Worm (Caenorhabditis elegans) whole organism, L4 larva: ENCODE data around the gene R09A8.1.

Source experiments
- F10B5.3 ChIP-seq: sonication (generic microtip); optimal IDR thresholded peaks from 2 replicates; lab custom pipeline; 2016; ENCODE audit warnings: mild to moderate bottlenecking, missing genetic modification characterization, missing compliant biosample characterization
- F49E8.2 ChIP-seq: sonication (generic microtip); optimal IDR thresholded peaks from 2 replicates; lab custom pipeline; 2016; ENCODE audit warnings: missing compliant biosample characterization, mild to moderate bottlenecking, missing genetic modification characterization, borderline replicate concordance
- T20F7.1 ChIP-seq: fragments of 200-800 bp; sonication (Bioruptor generic); optimal IDR thresholded peaks from 2 replicates; lab custom pipeline; 2018; ENCODE audit warnings: mild to moderate bottlenecking, missing genetic modification characterization, missing compliant biosample characterization
- Y105C5A.15 ChIP-seq: fragments of 200-800 bp; sonication (Bioruptor generic); IDR thresholded peaks from 2 replicates; pipeline ENCODE4 v1.3.6; 2022; ENCODE audit warnings: missing genetic modification characterization, missing compliant biosample characterization
- Y5F2A.4 ChIP-seq: fragments of 200-800 bp; sonication (Bioruptor generic); optimal IDR thresholded peaks from 2 replicates; lab custom pipeline; 2018; ENCODE audit warnings: mild to moderate bottlenecking, missing genetic modification characterization, missing compliant biosample characterization
- ZK546.5 ChIP-seq, 2 experiments: sonication (generic microtip); optimal IDR thresholded peaks; 2 replicates each; lab custom pipeline; 2017; ENCODE audit warnings: missing biosample characterization in 2 of 2, missing genetic modification characterization in 2 of 2
- aly-2 ChIP-seq: sonication (generic microtip); optimal IDR thresholded peaks from 2 replicates; lab custom pipeline; 2018; ENCODE audit warnings: missing biosample characterization, missing genetic modification characterization
- ama-1 ChIP-seq: fragments of 150-350 bp; optimal IDR thresholded peaks from 2 replicates; lab custom pipeline; 2014; ENCODE audit warnings: inconsistent platforms, mixed read lengths
- arid-1 ChIP-seq: fragments of 200-800 bp; sonication (Bioruptor generic); conservative IDR thresholded peaks from 2 replicates; pipeline ENCODE4 v1.3.6; 2022; ENCODE audit warnings: missing genetic modification reagents, missing genetic modification characterization, missing compliant biosample characterization
- ceh-20 ChIP-seq: fragments of 200-800 bp; sonication (Bioruptor generic); IDR thresholded peaks from 2 replicates; pipeline ENCODE4 v1.3.6; 2022; ENCODE audit warnings: missing genetic modification reagents, missing genetic modification characterization, missing compliant biosample characterization
- ceh-62 ChIP-seq: sonication (generic microtip); optimal IDR thresholded peaks from 2 replicates; lab custom pipeline; 2017; ENCODE audit warnings: missing biosample characterization, missing genetic modification characterization
- ceh-82 ChIP-seq: sonication (generic microtip); optimal IDR thresholded peaks from 2 replicates; lab custom pipeline; 2017; ENCODE audit warnings: missing biosample characterization, missing genetic modification characterization
- ces-1 ChIP-seq: fragments of 150-350 bp; sonication (generic microtip); optimal IDR thresholded peaks from 4 replicates; lab custom pipeline; 2014; ENCODE audit warnings: missing biosample characterization, missing genetic modification reagents, missing genetic modification characterization
- cey-2 ChIP-seq: sonication (generic microtip); optimal IDR thresholded peaks from 3 replicates; lab custom pipeline; 2017; ENCODE audit warnings: missing genetic modification characterization, mild to moderate bottlenecking, missing compliant biosample characterization, antibody characterized with exemption, borderline replicate concordance; ENCODE audit not compliant: insufficient read depth
- ctbp-1 ChIP-seq: fragments of 200-800 bp; sonication (Bioruptor generic); IDR thresholded peaks from 2 replicates; pipeline ENCODE4 v1.3.6; 2022; ENCODE audit warnings: missing genetic modification reagents, missing genetic modification characterization, missing compliant biosample characterization
- daf-16 ChIP-seq, 3 experiments: sonication (generic microtip); optimal IDR thresholded peaks; 2 replicates each; lab custom pipeline; 2016 to 2017; ENCODE audit warnings: missing genetic modification characterization in 3 of 3, missing genetic modification reagents in 3 of 3, mild to moderate bottlenecking in 2 of 3, missing compliant biosample characterization in 2 of 3, missing biosample characterization in 1 of 3, moderate library complexity in 1 of 3
- dmd-6 ChIP-seq: fragments of 200-800 bp; sonication (Bioruptor generic); IDR thresholded peaks from 2 replicates; pipeline ENCODE4 v1.3.6; 2022; ENCODE audit warnings: missing genetic modification reagents, missing genetic modification characterization, missing compliant biosample characterization
- duxl-1 ChIP-seq: sonication (generic microtip); optimal IDR thresholded peaks from 2 replicates; lab custom pipeline; 2016; ENCODE audit warnings: mild to moderate bottlenecking, missing genetic modification characterization, moderate library complexity, missing compliant biosample characterization; ENCODE audit not compliant: poor library complexity
- egl-27 ChIP-seq: sonication (generic microtip); optimal IDR thresholded peaks from 3 replicates; lab custom pipeline; 2017; ENCODE audit warnings: missing biosample characterization, missing genetic modification reagents, missing genetic modification characterization
- egl-43 ChIP-seq: fragments of 200-800 bp; sonication (Bioruptor generic); IDR thresholded peaks from 2 replicates; pipeline ENCODE4 v1.3.6; 2022; ENCODE audit warnings: missing genetic modification reagents, missing genetic modification characterization, missing compliant biosample characterization
- fkh-10 ChIP-seq: fragments of 150-350 bp; optimal IDR thresholded peaks from 2 replicates; lab custom pipeline; 2014; ENCODE audit warnings: missing biosample characterization, missing genetic modification reagents, missing genetic modification characterization
- fos-1 ChIP-seq: fragments of 150-350 bp; optimal IDR thresholded peaks from 2 replicates; lab custom pipeline; 2014; ENCODE audit warnings: missing biosample characterization, missing genetic modification characterization
- hif-1 ChIP-seq, 2 experiments: sonication (generic microtip); optimal IDR thresholded peaks; 2 replicates each; lab custom pipeline; 2016 to 2017; ENCODE audit warnings: missing compliant biosample characterization in 2 of 2, missing genetic modification characterization in 2 of 2, missing genetic modification reagents in 2 of 2, missing genotype in 2 of 2, mild to moderate bottlenecking in 1 of 2
- hlh-11 ChIP-seq: fragments of 200-800 bp; sonication (Bioruptor generic); optimal IDR thresholded peaks from 2 replicates; lab custom pipeline; 2018; ENCODE audit warnings: mild to moderate bottlenecking, missing genetic modification characterization, missing compliant biosample characterization
- hlh-30 ChIP-seq: sonication (generic microtip); optimal IDR thresholded peaks from 2 replicates; lab custom pipeline; 2017; ENCODE audit warnings: antibody characterized with exemption, mild to moderate bottlenecking, missing genetic modification characterization, missing compliant biosample characterization; ENCODE audit not compliant: insufficient read depth
- jun-1 ChIP-seq: fragments of 150-350 bp; optimal IDR thresholded peaks from 2 replicates; lab custom pipeline; 2014; ENCODE audit warnings: missing biosample characterization, missing genetic modification reagents, missing genetic modification characterization
- lim-7 ChIP-seq: fragments of 200-800 bp; sonication (Bioruptor generic); IDR thresholded peaks from 2 replicates; pipeline ENCODE4 v1.3.6; 2022; ENCODE audit warnings: missing genetic modification characterization, missing compliant biosample characterization
- lsy-2 ChIP-seq, 2 experiments: fragments of 150-350 bp in 1 of 2; sonication (generic microtip) in 1 of 2; optimal IDR thresholded peaks; 2 replicates each; lab custom pipeline; 2014 to 2017; ENCODE audit warnings: missing biosample characterization in 2 of 2, missing genetic modification characterization in 2 of 2
- mep-1 ChIP-seq: fragments of 150-350 bp; sonication (generic microtip); optimal IDR thresholded peaks from 3 replicates; lab custom pipeline; 2014; ENCODE audit warnings: missing biosample characterization, missing genetic modification characterization
- mxl-3 ChIP-seq: fragments of 200-800 bp; sonication (Bioruptor generic); optimal IDR thresholded peaks from 2 replicates; lab custom pipeline; 2018; ENCODE audit warnings: mild to moderate bottlenecking, missing genetic modification characterization, missing compliant biosample characterization
- nhr-102 ChIP-seq: sonication (generic microtip); optimal IDR thresholded peaks from 2 replicates; lab custom pipeline; 2016; ENCODE audit warnings: mild to moderate bottlenecking, missing genetic modification characterization, moderate library complexity, missing compliant biosample characterization
- nhr-11 ChIP-seq: fragments of 150-350 bp; optimal IDR thresholded peaks from 2 replicates; lab custom pipeline; 2014; ENCODE audit warnings: missing biosample characterization, missing genetic modification characterization
- nhr-42 ChIP-seq: fragments of 200-800 bp; sonication (Bioruptor generic); IDR thresholded peaks from 2 replicates; pipeline ENCODE4 v1.3.6; 2022; ENCODE audit warnings: missing genetic modification characterization, missing compliant biosample characterization
- nhr-48 ChIP-seq: sonication (generic microtip); optimal IDR thresholded peaks from 2 replicates; lab custom pipeline; 2016; ENCODE audit warnings: mild to moderate bottlenecking, missing genetic modification characterization, missing compliant biosample characterization
- pha-4 ChIP-seq, 2 experiments: fragments of 150-350 bp in 1 of 2; fragments of 200-800 bp in 1 of 2; sonication (Bioruptor generic) in 1 of 2; IDR thresholded peaks in 1 of 2; optimal IDR thresholded peaks in 1 of 2; 2 replicates each; pipeline versions ENCODE4 v1.3.6 to Lab custom; 2014 to 2022; ENCODE audit warnings: missing genetic modification characterization in 2 of 2, missing genetic modification reagents in 2 of 2, missing biosample characterization in 1 of 2, missing compliant biosample characterization in 1 of 2
- rbr-2 ChIP-seq: sonication (generic microtip); optimal IDR thresholded peaks from 2 replicates; lab custom pipeline; 2016; ENCODE audit warnings: missing genotype, missing genetic modification characterization, missing compliant biosample characterization
- saeg-2 ChIP-seq: fragments of 200-800 bp; sonication (Bioruptor generic); IDR thresholded peaks from 2 replicates; pipeline ENCODE4 v1.3.6; 2022; ENCODE audit warnings: missing genetic modification reagents, missing genetic modification characterization, missing compliant biosample characterization
- set-16 ChIP-seq: fragments of 200-800 bp; sonication (Bioruptor generic); IDR thresholded peaks from 2 replicates; pipeline ENCODE4 v1.3.6; 2022; ENCODE audit warnings: missing genetic modification reagents, missing genetic modification characterization, missing compliant biosample characterization
- spr-1 ChIP-seq: sonication (generic microtip); optimal IDR thresholded peaks from 2 replicates; lab custom pipeline; 2016; ENCODE audit warnings: mild to moderate bottlenecking, missing genetic modification characterization, missing compliant biosample characterization
- tra-1 ChIP-seq: fragments of 200-800 bp; sonication (Bioruptor generic); IDR thresholded peaks from 2 replicates; pipeline ENCODE4 v1.3.6; 2022; ENCODE audit warnings: missing genetic modification reagents, missing genetic modification characterization, missing compliant biosample characterization
- unc-62 ChIP-seq, 3 experiments: fragments of 150-350 bp in 1 of 3; sonication (generic microtip); optimal IDR thresholded peaks in 2 of 3; peaks in 1 of 3; 1 replicate in 1 of 3; 2 replicates in 2 of 3; lab custom pipeline; 2014 to 2017; ENCODE audit warnings: missing biosample characterization in 3 of 3, missing genetic modification characterization in 3 of 3, missing genetic modification reagents in 3 of 3, missing genotype in 1 of 3
- zag-1 ChIP-seq: fragments of 150-350 bp; optimal IDR thresholded peaks from 2 replicates; lab custom pipeline; 2014; ENCODE audit warnings: missing biosample characterization, missing genetic modification characterization
- ztf-11 ChIP-seq: fragments of 150-350 bp; optimal IDR thresholded peaks from 2 replicates; lab custom pipeline; 2014; ENCODE audit warnings: missing biosample characterization, missing genetic modification characterization

The R09A8.1 gene

DNA sequence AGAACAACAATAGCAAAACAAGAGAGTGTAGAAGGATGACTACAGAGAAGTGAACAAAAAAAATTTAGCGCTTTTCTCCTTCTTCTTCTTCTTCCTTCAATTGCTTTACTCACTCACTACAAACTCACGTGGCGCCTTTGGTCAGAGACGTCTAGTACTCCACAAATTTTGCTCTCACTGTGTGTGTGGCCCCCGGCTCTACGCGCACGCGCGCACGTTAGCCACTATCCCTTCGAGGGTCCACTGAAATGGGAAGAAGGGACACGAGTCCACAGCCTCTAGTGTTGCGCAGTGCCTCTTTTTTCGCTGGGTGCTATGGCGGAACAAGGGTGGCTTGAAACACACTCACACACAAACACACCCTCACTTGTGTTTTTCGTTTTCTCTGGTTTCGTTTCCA, 15.7 kb downstream of the R09A8.1 start (continued):
- TF ChIP-seq hlh-11 (tag; lab: Kevin White, UChicago): peak; percentile 18
- TF ChIP-seq hlh-30 (tag; lab: Kevin White, UChicago): peak; percentile 77
- no peak for TF ChIP-seq arid-1 (GFP tag; lab: Robert Waterston, UW)
- TF ChIP-seq mep-1 (tag; lab: Kevin White, UChicago): peak; percentile 33

DNA sequence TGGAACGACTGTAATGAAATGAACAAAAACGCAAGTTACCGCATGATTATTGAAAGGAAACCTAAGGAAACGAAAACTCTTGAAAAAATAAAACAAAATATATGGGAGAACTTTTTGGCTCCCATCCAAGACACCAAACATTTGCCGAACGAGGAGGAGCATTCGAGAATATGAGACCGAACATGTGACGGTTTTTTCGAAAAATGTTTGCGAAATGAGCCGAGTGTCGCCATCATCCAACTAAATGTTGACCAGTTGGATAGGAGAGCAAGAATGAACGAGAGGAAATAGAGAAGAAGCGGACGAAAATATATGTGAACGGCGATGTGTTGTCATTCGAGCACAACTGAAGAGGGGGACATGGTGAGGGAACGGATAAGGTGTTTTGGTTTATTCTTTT, 16.5 kb downstream of the R09A8.1 start:
- TF ChIP-seq pha-4 (GFP tag; IDR thresholded peaks at IDR 0.05; lab: Robert Waterston, UW) (no peak), pha-4 (tag; optimal IDR thresholded peaks at IDR 0.05; lab: Kevin White, UChicago) (peak; percentile 83), ama-1 (lab: Kevin White, UChicago) (no peak), hlh-11 (tag; lab: Kevin White, UChicago) (no peak), unc-62 (GFP tag; optimal IDR thresholded peaks at IDR 0.05 in 1 of 2; lab: Kevin White, UChicago) (no peak), unc-62 (tag; optimal IDR thresholded peaks at IDR 0.05; lab: Kevin White, UChicago) (no peak), nhr-11 (tag; lab: Kevin White, UChicago) (no peak), daf-16 (GFP tag; optimal IDR thresholded peaks at IDR 0.05; lab: Kevin White, UChicago) (peak in 1 of 2 experiments; percentile 13), daf-16 (tag; optimal IDR thresholded peaks at IDR 0.05; lab: Kevin White, UChicago) (no peak), hlh-30 (tag; lab: Kevin White, UChicago) (peak; percentile 38), F10B5.3 (tag; lab: Kevin White, UChicago) (no peak), nhr-42 (GFP tag; lab: Robert Waterston, UW) (no peak), lim-7 (GFP tag; lab: Robert Waterston, UW) (no peak), set-16 (no peak)
- TF ChIP-seq, all 104 proteins: peak for 3

DNA sequence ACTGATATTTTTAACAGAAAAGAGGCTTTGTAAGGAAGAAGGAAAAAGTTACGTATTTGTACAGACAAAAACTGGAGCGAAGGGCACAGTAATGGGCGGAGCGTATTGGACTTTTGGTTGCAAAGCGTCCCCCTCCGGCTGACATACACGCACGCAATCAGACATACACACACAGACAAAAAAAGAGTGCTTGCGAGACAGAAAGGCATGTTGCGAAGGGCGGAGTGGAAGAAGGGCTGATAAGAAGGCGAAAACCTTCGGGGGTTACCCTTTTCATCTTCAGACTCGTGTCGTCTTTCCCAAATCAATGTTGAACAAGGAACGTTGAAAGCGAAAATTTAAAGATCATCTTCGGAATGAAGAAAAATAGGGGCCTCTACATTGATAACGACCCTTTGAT, 17.0 kb downstream of the R09A8.1 start:
- TF ChIP-seq egl-27 (tag; lab: Kevin White, UChicago) (no peak), ceh-20 (GFP tag; lab: Robert Waterston, UW) (peak; percentile 36; the same call in 1 of the 2 replicates), pha-4 (GFP tag; IDR thresholded peaks at IDR 0.05; lab: Robert Waterston, UW) (no peak), pha-4 (tag; optimal IDR thresholded peaks at IDR 0.05; lab: Kevin White, UChicago) (no peak), spr-1 (tag; lab: Kevin White, UChicago) (no peak), aly-2 (tag; lab: Kevin White, UChicago) (no peak), fkh-10 (GFP tag; lab: Kevin White, UChicago) (no peak), jun-1 (peak; percentile 20), nhr-48 (tag; lab: Kevin White, UChicago) (peak; percentile 85), duxl-1 (tag; lab: Kevin White, UChicago) (no peak), ztf-11 (tag; lab: Kevin White, UChicago) (no peak), Y5F2A.4 (GFP tag; lab: Kevin White, UChicago) (no peak), saeg-2 (0 out of 2 replicates have a peak, but pooled peaks have one; percentile 37), fos-1 (no peak), F49E8.2 (tag; lab: Kevin White, UChicago) (no peak), zag-1 (tag; lab: Kevin White, UChicago) (no peak), T20F7.1 (GFP tag; lab: Kevin White, UChicago) (no peak), nhr-102 (tag; lab: Kevin White, UChicago) (peak; percentile 35), Y105C5A.15 (GFP tag; lab: Robert Waterston, UW) (no peak), daf-16 (GFP tag; optimal IDR thresholded peaks at IDR 0.05; lab: Kevin White, UChicago) (peak in 1 of 2 experiments; percentile 21), daf-16 (tag; optimal IDR thresholded peaks at IDR 0.05; lab: Kevin White, UChicago) (peak; percentile 76), dmd-6 (peak; percentile 89), ctbp-1 (GFP tag; lab: Robert Waterston, UW) (no peak), hif-1 (tag; optimal IDR thresholded peaks at IDR 0.05; lab: Kevin White, UChicago) (peak in 1 of 2 experiments; percentile 9), unc-62 (GFP tag; optimal IDR thresholded peaks at IDR 0.05 in 1 of 2; lab: Kevin White, UChicago) (peak in 1 of 2 experiments; percentile 74), unc-62 (tag; optimal IDR thresholded peaks at IDR 0.05; lab: Kevin White, UChicago) (no peak), cey-2 (tag; lab: Kevin White, UChicago) (peak; percentile 27), mxl-3 (GFP tag; lab: Kevin White, UChicago) (peak; percentile 88), tra-1 (GFP tag; lab: Robert Waterston, UW) (peak; percentile 87), rbr-2 (tag; lab: Kevin White, UChicago) (peak; percentile 18), ceh-62 (no peak), ZK546.5 (tag; optimal IDR thresholded peaks at IDR 0.05; lab: Kevin White, UChicago) (no peak), egl-43 (GFP tag; lab: Robert Waterston, UW) (0 out of 2 replicates have a peak, but pooled peaks have one; percentile 17), lsy-2 (tag; optimal IDR thresholded peaks at IDR 0.05; lab: Kevin White, UChicago) (peak in 1 of 2 experiments; percentile 31), ces-1 (GFP tag; lab: Kevin White, UChicago) (no peak), ceh-82 (no peak)
